Worm (Caenorhabditis elegans) whole organism, young adult: ENCODE data around the gene ugt-19.

Source experiments
- B0019.2 ChIP-seq: fragments of 200-800 bp; sonication (Bioruptor generic); conservative IDR thresholded peaks from 2 replicates; pipeline ENCODE4 v1.3.6; 2022; ENCODE audit warnings: missing genetic modification reagents, missing genetic modification characterization, missing compliant biosample characterization
- F22D6.2 ChIP-seq: sonication (generic microtip); optimal IDR thresholded peaks from 2 replicates; lab custom pipeline; 2016; ENCODE audit warnings: mild to moderate bottlenecking, missing genetic modification characterization, missing compliant biosample characterization
- F23B12.7 ChIP-seq: sonication (generic microtip); optimal IDR thresholded peaks from 2 replicates; lab custom pipeline; 2017; ENCODE audit warnings: missing genetic modification characterization, mild to moderate bottlenecking, missing compliant biosample characterization, antibody characterized with exemption, moderate library complexity; ENCODE audit not compliant: insufficient read depth
- F33H1.4 ChIP-seq: fragments of 200-800 bp; sonication (Bioruptor generic); IDR thresholded peaks from 2 replicates; pipeline ENCODE4 v1.3.6; 2022; ENCODE audit warnings: missing genetic modification reagents, missing genetic modification characterization, missing compliant biosample characterization
- F37B4.10 ChIP-seq: fragments of 200-800 bp; sonication (Bioruptor generic); IDR thresholded peaks from 2 replicates; pipeline ENCODE4 v1.3.6; 2022; ENCODE audit warnings: missing genetic modification characterization, missing compliant biosample characterization
- F49E8.2 ChIP-seq: sonication (generic microtip); optimal IDR thresholded peaks from 3 replicates; lab custom pipeline; 2017; ENCODE audit warnings: missing genetic modification characterization, mild to moderate bottlenecking, missing compliant biosample characterization, antibody characterized with exemption, moderate library complexity; ENCODE audit not compliant: insufficient read depth
- F57A8.1 ChIP-seq: fragments of 200-800 bp; sonication (Bioruptor generic); optimal IDR thresholded peaks from 2 replicates; lab custom pipeline; 2018; ENCODE audit warnings: mild to moderate bottlenecking, missing genetic modification characterization, moderate library complexity, missing compliant biosample characterization
- Y56A3A.18 ChIP-seq: fragments of 200-800 bp; sonication (Bioruptor generic); IDR thresholded peaks from 2 replicates; pipeline ENCODE4 v1.3.6; 2022; ENCODE audit warnings: missing genetic modification reagents, missing genetic modification characterization, missing compliant biosample characterization
- ZK185.1 ChIP-seq: sonication (generic microtip); optimal IDR thresholded peaks from 2 replicates; lab custom pipeline; 2016; ENCODE audit warnings: mild to moderate bottlenecking, missing genetic modification characterization, missing compliant biosample characterization; ENCODE audit not compliant: poor library complexity, severe bottlenecking
- attf-6 ChIP-seq: fragments of 200-800 bp; sonication (Bioruptor generic); IDR thresholded peaks from 2 replicates; pipeline ENCODE4 v1.3.6; 2022; ENCODE audit warnings: missing genetic modification reagents, missing genetic modification characterization, missing compliant biosample characterization
- cebp-2 ChIP-seq: fragments of 200-800 bp; sonication (Bioruptor generic); IDR thresholded peaks from 2 replicates; pipeline ENCODE4 v1.3.6; 2022; ENCODE audit warnings: missing genetic modification characterization, missing compliant biosample characterization
- die-1 ChIP-seq: sonication (generic microtip); optimal IDR thresholded peaks from 2 replicates; lab custom pipeline; 2016; ENCODE audit warnings: missing genotype, mild to moderate bottlenecking, missing genetic modification characterization, missing compliant biosample characterization
- dpff-1 ChIP-seq: sonication (generic microtip); optimal IDR thresholded peaks from 2 replicates; lab custom pipeline; 2017; ENCODE audit warnings: mild to moderate bottlenecking, missing genetic modification characterization, missing compliant biosample characterization
- dpl-1 ChIP-seq: fragments of 150-350 bp; optimal IDR thresholded peaks from 2 replicates; lab custom pipeline; 2014; ENCODE audit warnings: missing biosample characterization, missing genetic modification reagents, missing genetic modification characterization
- efl-1 ChIP-seq: fragments of 150-350 bp; optimal IDR thresholded peaks from 2 replicates; lab custom pipeline; 2014; ENCODE audit warnings: missing biosample characterization, missing genetic modification reagents, missing genetic modification characterization
- hlh-12 ChIP-seq: sonication (generic microtip); optimal IDR thresholded peaks from 2 replicates; lab custom pipeline; 2016; ENCODE audit warnings: missing genetic modification characterization, missing compliant biosample characterization
- hmg-1.2 ChIP-seq: fragments of 200-800 bp; sonication (Bioruptor generic); IDR thresholded peaks from 2 replicates; pipeline ENCODE4 v1.3.6; 2022; ENCODE audit warnings: missing genetic modification reagents, missing genetic modification characterization, missing compliant biosample characterization
- lin-40 ChIP-seq: sonication (generic microtip); optimal IDR thresholded peaks from 2 replicates; lab custom pipeline; 2016; ENCODE audit warnings: missing genetic modification characterization, mild to moderate bottlenecking, missing compliant biosample characterization, missing genotype, missing genetic modification reagents
- lin-54 ChIP-seq: fragments of 200-800 bp; sonication (Bioruptor generic); optimal IDR thresholded peaks from 2 replicates; lab custom pipeline; 2018; ENCODE audit warnings: mild to moderate bottlenecking, missing genetic modification characterization, missing compliant biosample characterization
- madf-10 ChIP-seq: sonication (generic microtip); optimal IDR thresholded peaks from 2 replicates; lab custom pipeline; 2016; ENCODE audit warnings: mild to moderate bottlenecking, missing genetic modification characterization, missing compliant biosample characterization
- madf-6 ChIP-seq: fragments of 200-800 bp; sonication (Bioruptor generic); IDR thresholded peaks from 2 replicates; pipeline ENCODE4 v1.3.6; 2022; ENCODE audit warnings: missing genetic modification reagents, missing genetic modification characterization, missing compliant biosample characterization
- madf-8 ChIP-seq: fragments of 200-800 bp; sonication (Bioruptor generic); conservative IDR thresholded peaks from 2 replicates; pipeline ENCODE4 v1.3.6; 2022; ENCODE audit warnings: missing genetic modification reagents, missing genetic modification characterization, missing compliant biosample characterization
- nfya-2 ChIP-seq: fragments of 200-800 bp; sonication (Bioruptor generic); IDR thresholded peaks from 2 replicates; pipeline ENCODE4 v1.3.6; 2022; ENCODE audit warnings: missing genetic modification reagents, missing genetic modification characterization, missing compliant biosample characterization
- nhr-80 ChIP-seq: sonication (generic microtip); optimal IDR thresholded peaks from 2 replicates; lab custom pipeline; 2016; ENCODE audit warnings: missing genetic modification characterization, missing compliant biosample characterization
- pbrm-1 ChIP-seq: fragments of 200-800 bp; sonication (Bioruptor generic); IDR thresholded peaks from 2 replicates; pipeline ENCODE4 v1.3.6; 2022; ENCODE audit warnings: missing genetic modification reagents, missing genetic modification characterization, missing compliant biosample characterization
- rpc-1 ChIP-seq, 2 experiments: fragments of 150-350 bp in 1 of 2; sonication (generic microtip) in 1 of 2; optimal IDR thresholded peaks; 2 replicates each; lab custom pipeline; 2014 to 2018; ENCODE audit warnings: missing biosample characterization in 1 of 2, missing genetic modification characterization in 1 of 2, missing genetic modification reagents in 1 of 2, missing genotype in 1 of 2
- sea-2 ChIP-seq: fragments of 200-800 bp; sonication (Bioruptor generic); IDR thresholded peaks from 2 replicates; pipeline ENCODE4 v1.3.6; 2022; ENCODE audit warnings: missing genetic modification characterization, missing compliant biosample characterization
- snpc-4 ChIP-seq, 5 experiments: fragments of 150-350 bp in 1 of 5; sonication (generic microtip) in 4 of 5; optimal IDR thresholded peaks; 2 replicates each; lab custom pipeline; 2014 to 2018; ENCODE audit warnings: missing genetic modification characterization in 5 of 5, missing biosample characterization in 3 of 5, antibody characterized with exemption in 2 of 5, mild to moderate bottlenecking in 2 of 5, missing compliant biosample characterization in 2 of 5, missing genotype in 2 of 5, moderate library complexity in 2 of 5, missing genetic modification reagents in 1 of 5
- ztf-3 ChIP-seq: fragments of 200-800 bp; sonication (Bioruptor generic); optimal IDR thresholded peaks from 2 replicates; lab custom pipeline; 2018; ENCODE audit warnings: mild to moderate bottlenecking, missing genetic modification characterization, missing compliant biosample characterization

ugt-19 gene

ce11 chrIV:6094315-6094606 lies 14.5 kb upstream of the ugt-19 start:
- TF ChIP-seq snpc-4 (GFP tag; optimal IDR thresholded peaks at IDR 0.05; lab: Kevin White, UChicago) (no peak), snpc-4 (tag; optimal IDR thresholded peaks at IDR 0.05; lab: Kevin White, UChicago) (peak in 1 of 4 experiments; percentile 82), nfya-2 (GFP tag; lab: Robert Waterston, UW) (no peak)

ce11 chrIV:6093477-6094314 lies 13.9 kb upstream of the ugt-19 start, which contains the start of gene cpi-1:
Gene cpi-1 (minus strand): TSS chrIV:6093680.
- peak; percentile 47 for TF ChIP-seq hmg-1.2 (GFP tag; lab: Robert Waterston, UW)
- peak; percentile 25 for TF ChIP-seq F23B12.7 (tag; lab: Kevin White, UChicago)
- peak; percentile 40; the same call in 1 of the 2 replicates for TF ChIP-seq pbrm-1
- TF ChIP-seq lin-54 (GFP tag; lab: Kevin White, UChicago), result no peak
- TF ChIP-seq ztf-3 (GFP tag; lab: Kevin White, UChicago), result no peak
- no peak for TF ChIP-seq snpc-4 (GFP tag; optimal IDR thresholded peaks at IDR 0.05; lab: Kevin White, UChicago)
- TF ChIP-seq snpc-4 (tag; optimal IDR thresholded peaks at IDR 0.05; lab: Kevin White, UChicago), result peak in 3 of 4 experiments; percentile 34 to 88 (median 56)
- TF ChIP-seq nhr-80 (tag; lab: Kevin White, UChicago), result peak; percentile 30
- TF ChIP-seq lin-40 (tag; lab: Kevin White, UChicago), result peak; percentile 10
- peak; percentile 54; the same call in 1 of the 2 replicates for TF ChIP-seq attf-6 (GFP tag; lab: Robert Waterston, UW)

ce11 chrIV:6092313-6092712 lies 12.6 kb upstream of the ugt-19 start, which contains the start of gene K08B4.7:
Gene K08B4.7 (minus strand): TSS chrIV:6092413.
- TF ChIP-seq sea-2 (GFP tag; lab: Robert Waterston, UW) (no peak), F22D6.2 (tag; lab: Kevin White, UChicago) (no peak), F23B12.7 (tag; lab: Kevin White, UChicago) (no peak), ZK185.1 (tag; lab: Kevin White, UChicago) (no peak), hmg-1.2 (GFP tag; lab: Robert Waterston, UW) (no peak), B0019.2 (no peak), nhr-80 (tag; lab: Kevin White, UChicago) (no peak), F57A8.1 (GFP tag; lab: Kevin White, UChicago) (no peak), Y56A3A.18 (GFP tag; lab: Robert Waterston, UW) (no peak), rpc-1 (optimal IDR thresholded peaks at IDR 0.05; lab: Kevin White, UChicago) (no peak), rpc-1 (tag; optimal IDR thresholded peaks at IDR 0.05; lab: Kevin White, UChicago) (no peak), efl-1 (GFP tag; lab: Kevin White, UChicago) (no peak), die-1 (no peak)

DNA sequence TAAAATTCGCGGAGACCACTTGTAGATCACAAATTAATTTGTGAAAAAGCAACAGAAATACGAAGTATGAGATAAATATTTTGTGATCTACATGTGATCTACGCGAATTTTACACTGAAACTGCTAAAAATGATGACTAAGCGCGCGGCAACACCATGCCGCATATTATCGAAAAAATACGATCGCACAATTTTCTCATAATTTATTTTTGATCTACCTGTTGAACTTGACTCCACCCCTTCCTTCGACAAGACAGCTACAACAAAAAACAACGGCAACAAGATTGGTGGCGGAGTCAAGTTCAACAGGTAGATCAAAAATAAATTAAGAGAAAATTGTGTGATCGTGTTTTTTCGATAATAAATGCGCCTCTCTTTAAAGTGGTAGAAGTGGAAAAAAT lies 9.8 kb upstream of the ugt-19 start:
- TF ChIP-seq madf-6 (GFP tag; lab: Robert Waterston, UW) (peak; percentile 75), F33H1.4 (peak; percentile 26; the same call in 1 of the 2 replicates), madf-8 (GFP tag; lab: Robert Waterston, UW) (peak; percentile 52)

DNA sequence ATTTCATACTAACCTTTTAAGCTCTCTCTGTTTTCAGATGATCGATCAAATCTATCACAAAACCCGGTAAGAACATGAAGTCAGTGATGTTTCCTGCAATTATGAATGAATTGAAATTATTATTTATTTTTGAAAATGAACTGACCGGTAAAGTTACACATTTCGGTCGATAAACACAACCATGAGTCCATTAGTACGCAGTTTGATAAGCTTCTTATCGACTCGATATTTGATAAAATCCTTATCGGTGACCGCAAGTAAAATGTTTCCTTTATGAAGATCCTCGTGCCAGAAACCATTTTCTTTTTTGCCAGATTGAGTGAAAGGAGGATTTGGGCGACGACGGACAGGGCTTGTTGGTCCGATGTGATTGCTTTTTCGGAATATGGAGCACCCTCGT lies 6.7 kb upstream of the ugt-19 start:
- TF ChIP-seq hlh-12 (tag; lab: Kevin White, UChicago) (no peak), nhr-80 (tag; lab: Kevin White, UChicago) (peak; percentile 34), dpl-1 (GFP tag; lab: Kevin White, UChicago) (no peak), dpff-1 (no peak), F49E8.2 (tag; lab: Kevin White, UChicago) (no peak), cebp-2 (GFP tag; lab: Robert Waterston, UW) (no peak), F37B4.10 (GFP tag; lab: Robert Waterston, UW) (no peak), madf-10 (tag; lab: Kevin White, UChicago) (no peak)
